Worm (Caenorhabditis elegans) whole organism, L4/young adult: ENCODE measurements around the gene Y37D8A.16.

Experiments used
- W03F9.2 ChIP-seq: fragments of 150-350 bp; optimal IDR thresholded peaks from 2 replicates; lab custom pipeline; 2014; ENCODE audit warnings: missing biosample characterization, missing genetic modification characterization
- dao-5 ChIP-seq: sonication (generic microtip); optimal IDR thresholded peaks from 2 replicates; lab custom pipeline; 2016; ENCODE audit warnings: missing genotype, missing genetic modification characterization, moderate library complexity, missing compliant biosample characterization

DNA sequence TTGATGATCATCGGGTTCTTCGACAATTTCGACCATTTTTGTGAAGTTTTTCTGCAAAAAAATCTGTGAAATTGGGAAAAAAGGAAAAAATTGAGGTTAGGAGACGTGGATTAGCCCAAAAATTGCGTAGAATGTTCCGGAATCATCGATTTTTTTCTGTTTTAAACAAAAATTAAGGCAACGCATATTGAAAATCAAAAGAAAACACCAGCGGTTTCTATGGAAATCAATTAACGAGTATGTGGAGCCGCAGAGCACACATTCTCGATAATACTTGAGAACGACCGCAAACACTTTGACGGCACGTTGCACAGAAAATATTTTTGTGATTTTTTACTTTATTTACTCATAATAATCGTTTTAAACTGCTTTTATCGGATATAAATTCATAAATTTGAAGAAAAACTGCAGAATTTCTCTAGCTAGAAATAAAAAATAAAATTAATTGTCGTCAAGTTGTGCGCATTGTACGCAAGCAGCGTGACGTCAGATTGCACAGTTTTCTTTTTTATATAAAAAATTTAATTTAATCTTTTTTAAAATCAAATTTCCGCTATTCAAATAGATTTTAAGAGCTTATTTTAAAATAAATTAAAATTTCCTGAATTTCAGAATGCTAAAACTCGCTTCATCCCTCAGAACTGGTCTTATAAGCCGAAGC, 7.6 kb upstream of the Y37D8A.16 start, which contains the start of the genes npp-25 and mrps-10:
- TF ChIP-seq dao-5 (tag; lab: Kevin White, UChicago) (no peak), W03F9.2 (tag; lab: Kevin White, UChicago) (no peak)
